ENCODE assay signal across 1 fruit fly cellular context in the genomic region with DNA sequence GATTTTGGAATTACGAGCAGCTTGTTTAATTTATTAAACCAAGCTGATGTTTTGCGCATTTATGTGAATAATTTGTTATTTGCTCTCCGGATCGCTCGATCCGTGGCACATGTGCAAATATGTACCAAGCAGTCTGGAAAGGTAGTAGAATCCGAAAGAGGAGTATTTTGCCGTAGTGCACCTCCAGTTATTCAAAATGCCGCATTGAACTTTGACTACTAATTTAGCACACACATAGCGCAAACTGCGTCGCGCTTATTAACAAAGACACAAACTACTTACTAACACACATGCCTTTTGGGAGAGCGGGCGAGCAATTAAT.
TF ChIP-seq lines count a peak whose summit lies in the region.

No protein-coding gene starts in this region.

TF ChIP-seq in whole organism, embryonic, 481 proteins besides CTCF, POLR2A, EP300 and RAD21 (continued from another document and continues in another):
- TF ChIP-seq sima (GFP tag; optimal IDR thresholded peaks at IDR 0.05; lab: Kevin White, UChicago) (no peak), zf30C (GFP tag; optimal IDR thresholded peaks at IDR 0.05; lab: Kevin White, UChicago) (no peak), CG12155 (GFP tag; optimal IDR thresholded peaks at IDR 0.05; lab: Kevin White, UChicago) (no peak), tin (GFP tag; optimal IDR thresholded peaks at IDR 0.05; lab: Kevin White, UChicago) (no peak), CG4424 (GFP tag; optimal IDR thresholded peaks at IDR 0.05; lab: Kevin White, UChicago) (peak; percentile 18), YL-1 (GFP tag; optimal IDR thresholded peaks at IDR 0.05; lab: Kevin White, UChicago) (peak; percentile 15), CG1233 (GFP tag; optimal IDR thresholded peaks at IDR 0.05; lab: Kevin White, UChicago) (no peak), Awh (GFP tag; IDR thresholded peaks at IDR 0.05; lab: Robert Waterston, UW) (no peak), CG5953 (GFP tag; IDR thresholded peaks at IDR 0.05; lab: Robert Waterston, UW) (no peak), pzg (GFP tag; optimal IDR thresholded peaks at IDR 0.05; lab: Kevin White, UChicago) (peak; percentile 11), Atf6 (GFP tag; IDR thresholded peaks at IDR 0.05; lab: Robert Waterston, UW) (peak; percentile 68; the same call in 1 of the 2 replicates), bigmax (GFP tag; optimal IDR thresholded peaks at IDR 0.05; lab: Kevin White, UChicago) (no peak), CG12236 (GFP tag; optimal IDR thresholded peaks at IDR 0.05; lab: Kevin White, UChicago) (peak; percentile 2), GATAe (GFP tag; conservative IDR thresholded peaks at IDR 0.05; lab: Robert Waterston, UW) (no peak), dimm (GFP tag; IDR thresholded peaks at IDR 0.05; lab: Robert Waterston, UW) (no peak), CG16815 (GFP tag; optimal IDR thresholded peaks at IDR 0.05; lab: Kevin White, UChicago) (no peak), ken (GFP tag; IDR thresholded peaks at IDR 0.05; lab: Robert Waterston, UW) (no peak), Oaz (GFP tag; IDR thresholded peaks at IDR 0.05; lab: Robert Waterston, UW) (no peak), Neu2 (GFP tag; optimal IDR thresholded peaks at IDR 0.05; lab: Kevin White, UChicago; ENCODE audit: borderline replicate concordance) (no peak), Camta (GFP tag; optimal IDR thresholded peaks at IDR 0.05; lab: Kevin White, UChicago) (peak; percentile 20), zfh1 (GFP tag; IDR thresholded peaks at IDR 0.05; lab: Robert Waterston, UW) (no peak), Sry-δ (GFP tag; optimal IDR thresholded peaks at IDR 0.05; lab: Kevin White, UChicago) (no peak), CG3065 (GFP tag; optimal IDR thresholded peaks at IDR 0.05; lab: Kevin White, UChicago) (no peak), odd (GFP tag; optimal IDR thresholded peaks at IDR 0.05; lab: Kevin White, UChicago) (no peak), Hand (GFP tag; optimal IDR thresholded peaks at IDR 0.05; lab: Kevin White, UChicago) (peak; percentile 25), CG17568 (GFP tag; optimal IDR thresholded peaks at IDR 0.05; lab: Kevin White, UChicago) (peak; percentile 12), CG10274 (GFP tag; optimal IDR thresholded peaks at IDR 0.05; lab: Kevin White, UChicago) (peak; percentile 11), Bteb2 (GFP tag; optimal IDR thresholded peaks at IDR 0.05; lab: Kevin White, UChicago) (peak; percentile 33), Max (GFP tag; optimal IDR thresholded peaks at IDR 0.05; lab: Kevin White, UChicago) (no peak), Rx (GFP tag; IDR thresholded peaks at IDR 0.05; lab: Robert Waterston, UW) (no peak), CG4282 (GFP tag; optimal IDR thresholded peaks at IDR 0.05; lab: Kevin White, UChicago) (no peak), en (GFP tag; optimal IDR thresholded peaks at IDR 0.05; lab: Kevin White, UChicago) (no peak), p53 (GFP tag; optimal IDR thresholded peaks at IDR 0.05; lab: Kevin White, UChicago) (no peak), Myb (GFP tag; optimal IDR thresholded peaks at IDR 0.05; lab: Kevin White, UChicago) (no peak), CG12219 (GFP tag; optimal IDR thresholded peaks at IDR 0.05; lab: Kevin White, UChicago) (no peak), crol (GFP tag; IDR thresholded peaks at IDR 0.05; lab: Robert Waterston, UW) (no peak), stwl (tag; optimal IDR thresholded peaks at IDR 0.05; lab: Kevin White, UChicago) (no peak), CG10431 (GFP tag; optimal IDR thresholded peaks at IDR 0.05; lab: Kevin White, UChicago) (no peak), fu2 (GFP tag; optimal IDR thresholded peaks at IDR 0.05; lab: Kevin White, UChicago) (no peak), Doc2 (GFP tag; IDR thresholded peaks at IDR 0.05; lab: Robert Waterston, UW) (no peak), CG13424 (tag; optimal IDR thresholded peaks at IDR 0.05; lab: Kevin White, UChicago) (no peak), chn (GFP tag; optimal IDR thresholded peaks at IDR 0.05; lab: Kevin White, UChicago) (no peak), CG1647 (GFP tag; optimal IDR thresholded peaks at IDR 0.05; lab: Kevin White, UChicago) (peak; percentile 45), chinmo (GFP tag; IDR thresholded peaks at IDR 0.05; lab: Robert Waterston, UW; ENCODE audit: partially characterized antibody) (peak; percentile 78; the same call in 1 of the 4 replicates), CG11085 (GFP tag; IDR thresholded peaks at IDR 0.05; lab: Robert Waterston, UW) (0 out of 2 replicates have a peak, but pooled peaks have one; percentile 6), Rfx (GFP tag; IDR thresholded peaks at IDR 0.05; lab: Robert Waterston, UW) (peak; percentile 38; the same call in 1 of the 2 replicates), CG11695 (GFP tag; IDR thresholded peaks at IDR 0.05; lab: Robert Waterston, UW) (0 out of 3 replicates have a peak, but pooled peaks have one; percentile 23), CG8765 (GFP tag; IDR thresholded peaks at IDR 0.05; lab: Robert Waterston, UW) (no peak), CG17829 (tag; optimal IDR thresholded peaks at IDR 0.05; lab: Kevin White, UChicago) (no peak), E2f1 (GFP tag; IDR thresholded peaks at IDR 0.05; lab: Robert Waterston, UW) (no peak), CG10565 (GFP tag; optimal IDR thresholded peaks at IDR 0.05; lab: Kevin White, UChicago) (no peak), lilli (GFP tag; optimal IDR thresholded peaks at IDR 0.05; lab: Kevin White, UChicago) (no peak), CG11723 (GFP tag; optimal IDR thresholded peaks at IDR 0.05; lab: Kevin White, UChicago) (no peak), CG9727 (GFP tag; optimal IDR thresholded peaks at IDR 0.05; lab: Kevin White, UChicago) (no peak), Antp (GFP tag; optimal IDR thresholded peaks at IDR 0.05; lab: Kevin White, UChicago) (no peak), CG7556 (GFP tag; optimal IDR thresholded peaks at IDR 0.05; lab: Kevin White, UChicago) (no peak), eve (GFP tag; optimal IDR thresholded peaks at IDR 0.05; lab: Kevin White, UChicago) (peak in 1 of 2 experiments; percentile 29), CG7372 (GFP tag; IDR thresholded peaks at IDR 0.05; lab: Robert Waterston, UW) (no peak), CG10462 (GFP tag; optimal IDR thresholded peaks at IDR 0.05; lab: Kevin White, UChicago) (no peak), CG15011 (GFP tag; optimal IDR thresholded peaks at IDR 0.05; lab: Kevin White, UChicago) (peak; percentile 38), gsb-n (tag; optimal IDR thresholded peaks at IDR 0.05; lab: Kevin White, UChicago) (no peak), CG32772 (GFP tag; IDR thresholded peaks at IDR 0.05; lab: Robert Waterston, UW) (no peak), CG7987 (GFP tag; optimal IDR thresholded peaks at IDR 0.05; lab: Kevin White, UChicago) (peak; percentile 71), CG3995 (GFP tag; optimal IDR thresholded peaks at IDR 0.05; lab: Kevin White, UChicago) (no peak), Gsc (GFP tag; IDR thresholded peaks at IDR 0.05; lab: Robert Waterston, UW) (no peak), CG31224 (GFP tag; IDR thresholded peaks at IDR 0.05; lab: Robert Waterston, UW) (no peak), CG9797 (GFP tag; optimal IDR thresholded peaks at IDR 0.05; lab: Kevin White, UChicago) (no peak), CG11560 (tag; IDR thresholded peaks at IDR 0.05; lab: Robert Waterston, UW) (no peak), Drgx (GFP tag; IDR thresholded peaks at IDR 0.05; lab: Robert Waterston, UW) (no peak), Bgb (GFP tag; IDR thresholded peaks at IDR 0.05; lab: Robert Waterston, UW; ENCODE audit: partially characterized antibody) (no peak), dan (GFP tag; IDR thresholded peaks at IDR 0.05; lab: Robert Waterston, UW) (no peak), NFAT (GFP tag; IDR thresholded peaks at IDR 0.05; lab: Robert Waterston, UW) (peak; percentile 70), Dref (GFP tag; IDR thresholded peaks at IDR 0.05; lab: Robert Waterston, UW) (no peak), HmgZ (tag; optimal IDR thresholded peaks at IDR 0.05; lab: Kevin White, UChicago) (peak; percentile 55), eyg (GFP tag; optimal IDR thresholded peaks at IDR 0.05; lab: Kevin White, UChicago) (no peak), CG6683 (GFP tag; optimal IDR thresholded peaks at IDR 0.05; lab: Kevin White, UChicago) (peak; percentile 2), gcm2 (GFP tag; optimal IDR thresholded peaks at IDR 0.05; lab: Kevin White, UChicago) (no peak), pb (GFP tag; optimal IDR thresholded peaks at IDR 0.05; lab: Kevin White, UChicago) (no peak), HLH54F (GFP tag; optimal IDR thresholded peaks at IDR 0.05; lab: Kevin White, UChicago) (peak; percentile 15), Dfd (GFP tag; optimal IDR thresholded peaks at IDR 0.05; lab: Kevin White, UChicago) (no peak), BEAF-32 (GFP tag; optimal IDR thresholded peaks at IDR 0.05; lab: Kevin White, UChicago) (no peak), CG12299 (tag; optimal IDR thresholded peaks at IDR 0.05; lab: Kevin White, UChicago) (no peak), CG14667 (GFP tag; IDR thresholded peaks at IDR 0.05; lab: Robert Waterston, UW) (no peak), CG17612 (GFP tag; IDR thresholded peaks at IDR 0.05; lab: Robert Waterston, UW) (no peak), ab (GFP tag; optimal IDR thresholded peaks at IDR 0.05; lab: Kevin White, UChicago) (no peak), stc (GFP tag; IDR thresholded peaks at IDR 0.05; lab: Robert Waterston, UW) (no peak), CG8944 (GFP tag; optimal IDR thresholded peaks at IDR 0.05; lab: Kevin White, UChicago) (no peak), CG1603 (tag; optimal IDR thresholded peaks at IDR 0.05; lab: Kevin White, UChicago) (no peak), CG15073 (GFP tag; optimal IDR thresholded peaks at IDR 0.05; lab: Kevin White, UChicago) (no peak), CG31365 (tag; optimal IDR thresholded peaks at IDR 0.05; lab: Kevin White, UChicago) (no peak), CG6654 (GFP tag; optimal IDR thresholded peaks at IDR 0.05; lab: Kevin White, UChicago) (no peak), Taf1 (GFP tag; IDR thresholded peaks at IDR 0.05; lab: Robert Waterston, UW) (no peak), CG12744 (GFP tag; optimal IDR thresholded peaks at IDR 0.05; lab: Kevin White, UChicago) (no peak), gce (GFP tag; IDR thresholded peaks at IDR 0.05; lab: Robert Waterston, UW) (no peak), tap (tag; optimal IDR thresholded peaks at IDR 0.05; lab: Kevin White, UChicago) (no peak), sd (tag; optimal IDR thresholded peaks at IDR 0.05; lab: Kevin White, UChicago) (peak; percentile 55), lab (GFP tag; optimal IDR thresholded peaks at IDR 0.05; lab: Kevin White, UChicago) (peak; percentile 86), Deaf1 (tag; optimal IDR thresholded peaks at IDR 0.05; lab: Kevin White, UChicago) (no peak), oc (tag; optimal IDR thresholded peaks at IDR 0.05; lab: Kevin White, UChicago) (peak; percentile 9), bsh (GFP tag; optimal IDR thresholded peaks at IDR 0.05; lab: Kevin White, UChicago) (no peak), CG6813 (GFP tag; optimal IDR thresholded peaks at IDR 0.05; lab: Kevin White, UChicago) (peak; percentile 64), seq (GFP tag; IDR thresholded peaks at IDR 0.05; lab: Robert Waterston, UW) (peak; percentile 55; the same call in 1 of the 2 replicates), mld (GFP tag; IDR thresholded peaks at IDR 0.05; lab: Robert Waterston, UW; ENCODE audit: partially characterized antibody) (no peak), Nf-YC (tag; optimal IDR thresholded peaks at IDR 0.05; lab: Kevin White, UChicago) (no peak), CG17385 (GFP tag; optimal IDR thresholded peaks at IDR 0.05; lab: Kevin White, UChicago) (no peak), CG1792 (GFP tag; optimal IDR thresholded peaks at IDR 0.05; lab: Kevin White, UChicago) (peak; percentile 33), CG9609 (GFP tag; optimal IDR thresholded peaks at IDR 0.05; lab: Kevin White, UChicago) (no peak), CG14860 (GFP tag; IDR thresholded peaks at IDR 0.05; lab: Robert Waterston, UW; ENCODE audit: partially characterized antibody) (no peak), H2.0 (GFP tag; IDR thresholded peaks at IDR 0.05; lab: Robert Waterston, UW) (no peak), Mad (GFP tag; optimal IDR thresholded peaks at IDR 0.05; lab: Kevin White, UChicago) (no peak), wdn (GFP tag; IDR thresholded peaks at IDR 0.05; lab: Robert Waterston, UW) (no peak), Ptx1 (GFP tag; IDR thresholded peaks at IDR 0.05; lab: Robert Waterston, UW) (no peak), CG13894 (tag; optimal IDR thresholded peaks at IDR 0.05; lab: Kevin White, UChicago) (peak; percentile 84), CG11504 (tag; optimal IDR thresholded peaks at IDR 0.05; lab: Kevin White, UChicago) (no peak), Tbp (GFP tag; optimal IDR thresholded peaks at IDR 0.05; lab: Kevin White, UChicago) (no peak), luna (GFP tag; optimal IDR thresholded peaks at IDR 0.05; lab: Kevin White, UChicago) (peak; percentile 33), bab2 (GFP tag; optimal IDR thresholded peaks at IDR 0.05; lab: Kevin White, UChicago) (peak; percentile 47), CG8089 (GFP tag; optimal IDR thresholded peaks at IDR 0.05; lab: Kevin White, UChicago) (no peak), prd (optimal IDR thresholded peaks at IDR 0.05; lab: Kevin White, UChicago) (no peak), prd (GFP tag; IDR thresholded peaks at IDR 0.05; lab: Robert Waterston, UW) (no peak), Mrtf (GFP tag; IDR thresholded peaks at IDR 0.05; lab: Robert Waterston, UW) (no peak), psq (GFP tag; optimal IDR thresholded peaks at IDR 0.05; lab: Kevin White, UChicago) (no peak), slbo (GFP tag; IDR thresholded peaks at IDR 0.05; lab: Robert Waterston, UW) (no peak), CG10321 (GFP tag; IDR thresholded peaks at IDR 0.05; lab: Robert Waterston, UW) (no peak), CG10979 (tag; optimal IDR thresholded peaks at IDR 0.05; lab: Kevin White, UChicago) (no peak), CG2129 (GFP tag; IDR thresholded peaks at IDR 0.05; lab: Robert Waterston, UW; ENCODE audit: partially characterized antibody) (no peak), CG6175 (GFP tag; IDR thresholded peaks at IDR 0.05; lab: Robert Waterston, UW) (no peak), peb (GFP tag; IDR thresholded peaks at IDR 0.05; lab: Robert Waterston, UW) (no peak), Usf (GFP tag; optimal IDR thresholded peaks at IDR 0.05; lab: Kevin White, UChicago) (no peak), Sox100B (GFP tag; optimal IDR thresholded peaks at IDR 0.05; lab: Kevin White, UChicago) (no peak), CG5180 (GFP tag; optimal IDR thresholded peaks at IDR 0.05; lab: Kevin White, UChicago) (no peak), h (optimal IDR thresholded peaks at IDR 0.05; lab: Kevin White, UChicago) (no peak), unc-4 (GFP tag; IDR thresholded peaks at IDR 0.05; lab: Robert Waterston, UW; ENCODE audit: partially characterized antibody) (no peak), CG18764 (GFP tag; optimal IDR thresholded peaks at IDR 0.05; lab: Kevin White, UChicago) (no peak)
